Worm (Caenorhabditis elegans): ENCODE data around the gene asah-2.

Gene asah-2

DNA sequence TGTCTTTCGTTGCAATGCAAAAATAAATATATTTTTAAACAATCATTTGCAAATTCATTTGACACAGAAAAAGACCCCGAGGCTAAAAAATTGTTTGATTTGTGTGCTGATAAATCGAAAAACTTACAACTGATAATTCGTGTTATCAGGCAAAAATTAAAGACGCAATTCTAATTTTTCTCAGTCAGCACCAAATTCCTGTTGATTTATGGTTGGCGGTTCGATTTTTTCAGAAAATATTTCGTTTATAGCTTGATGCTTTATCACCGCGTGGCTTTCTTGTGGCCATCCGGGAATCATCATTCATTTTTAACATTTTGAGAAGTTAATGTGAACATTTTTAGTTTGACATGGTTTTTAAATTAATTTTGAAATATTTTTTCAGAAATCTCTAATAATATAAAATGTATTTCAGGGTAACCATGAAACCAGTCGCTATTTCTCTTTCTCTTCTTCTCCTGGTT is at the start of gene asah-2:
TSS of gene asah-2 (plus strand) at position 414 of the 464 bp plus-strand sequence.
- TF ChIP-seq snpc-4 (tag; optimal IDR thresholded peaks at IDR 0.05), result no peak
- TF ChIP-seq nhr-2 (tag; optimal IDR thresholded peaks at IDR 0.05), result no peak
- no peak for TF ChIP-seq lin-32 (GFP tag; optimal IDR thresholded peaks at IDR 0.05)
- no peak for TF ChIP-seq M03D4.4 (tag; optimal IDR thresholded peaks at IDR 0.05)
- no peak for TF ChIP-seq drap-1 (GFP tag; optimal IDR thresholded peaks at IDR 0.05)
- no peak for TF ChIP-seq unc-39 (tag; optimal IDR thresholded peaks at IDR 0.05)
- no peak for TF ChIP-seq pha-4 (tag; optimal IDR thresholded peaks at IDR 0.05)
- TF ChIP-seq blmp-1 (tag; optimal IDR thresholded peaks at IDR 0.05), result no peak
- no peak for TF ChIP-seq ceh-43 (GFP tag; optimal IDR thresholded peaks at IDR 0.05)
- no peak for TF ChIP-seq lin-13 (tag; optimal IDR thresholded peaks at IDR 0.05)
- TF ChIP-seq nhr-12 (tag; optimal IDR thresholded peaks at IDR 0.05), result no peak
- no peak for TF ChIP-seq ham-2 (GFP tag; optimal IDR thresholded peaks at IDR 0.05)
- no peak for TF ChIP-seq cnd-1 (tag; optimal IDR thresholded peaks at IDR 0.05)

- TF ChIP-seq zip-8 (tag; optimal IDR thresholded peaks at IDR 0.05), result no peak
- no peak for TF ChIP-seq unc-120 (tag; optimal IDR thresholded peaks at IDR 0.05; ENCODE audit: poor library complexity, severe bottlenecking)
- no peak for TF ChIP-seq nhr-237 (tag; optimal IDR thresholded peaks at IDR 0.05)
- TF ChIP-seq ces-1 (GFP tag; optimal IDR thresholded peaks at IDR 0.05), result no peak
These were observed 46.3 kb upstream of the asah-2 start for ce11 chrII:10093120-10093519.

DNA sequence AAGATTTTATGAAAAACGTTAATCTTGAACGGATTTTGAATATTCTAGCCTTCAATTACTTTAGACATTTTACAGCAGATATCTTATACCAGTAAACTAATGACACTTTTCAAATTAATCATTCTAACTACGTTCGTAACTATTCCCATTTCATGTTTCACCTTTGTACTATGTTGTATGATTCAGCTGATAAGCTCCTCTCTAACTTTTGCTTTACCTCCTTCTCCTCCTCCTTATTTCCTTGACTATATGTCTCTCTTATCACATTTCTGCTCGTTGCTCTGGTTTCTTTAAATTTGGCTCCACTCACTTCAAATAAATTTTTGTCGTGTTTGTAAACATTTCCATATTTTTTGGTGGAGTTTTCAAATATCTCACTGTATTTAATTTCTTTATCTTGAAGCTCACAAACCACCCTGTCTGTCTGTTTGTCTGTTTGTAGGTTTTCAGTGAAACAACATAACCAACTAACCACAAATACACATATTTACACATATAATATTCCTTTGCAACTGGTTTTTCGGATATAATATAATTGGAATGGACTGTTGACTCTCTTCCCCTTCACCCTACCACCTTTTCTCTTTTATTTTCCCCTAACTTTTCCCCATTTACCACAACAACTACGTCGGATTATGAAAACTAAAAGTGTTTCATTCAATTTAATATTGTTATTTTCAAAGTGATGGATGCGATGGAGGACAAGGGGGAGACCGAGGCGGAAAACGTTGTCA is 45.0 kb upstream of the asah-2 start, which contains the start of gene lact-2:
TSS of gene lact-2 (plus strand) at position 684 of the 734 bp plus-strand sequence.
- TF ChIP-seq zip-8 (tag; optimal IDR thresholded peaks at IDR 0.05), result no peak

ce11 chrII:10095224-10095623 is 44.2 kb upstream of the asah-2 start:
- TF ChIP-seq lin-32 (GFP tag; optimal IDR thresholded peaks at IDR 0.05) (no peak), sptf-1 (tag; optimal IDR thresholded peaks at IDR 0.05) (no peak), ceh-83 (GFP tag; optimal IDR thresholded peaks at IDR 0.05) (no peak), hlh-1 (tag; optimal IDR thresholded peaks at IDR 0.05) (no peak), nhr-76 (tag; optimal IDR thresholded peaks at IDR 0.05) (no peak), sem-2 (GFP tag; optimal IDR thresholded peaks at IDR 0.05) (no peak), ceh-43 (GFP tag; optimal IDR thresholded peaks at IDR 0.05) (no peak), nhr-237 (tag; optimal IDR thresholded peaks at IDR 0.05) (no peak), nhr-28 (tag; optimal IDR thresholded peaks at IDR 0.05) (no peak)

- no peak for TF ChIP-seq flh-1 (GFP tag; optimal IDR thresholded peaks at IDR 0.05)
- no peak for TF ChIP-seq nhr-76 (tag; optimal IDR thresholded peaks at IDR 0.05)
- TF ChIP-seq unc-120 (tag; optimal IDR thresholded peaks at IDR 0.05; ENCODE audit: poor library complexity, severe bottlenecking), result no peak
- no peak for TF ChIP-seq mab-5 (tag; optimal IDR thresholded peaks at IDR 0.05)
- no peak for TF ChIP-seq lsy-2 (tag; optimal IDR thresholded peaks at IDR 0.05)
- TF ChIP-seq sptf-1 (tag; optimal IDR thresholded peaks at IDR 0.05), result no peak
- no peak for TF ChIP-seq nhr-28 (tag; optimal IDR thresholded peaks at IDR 0.05)
These were observed 41.0 kb upstream of the asah-2 start for ce11 chrII:10098428-10098827.

DNA sequence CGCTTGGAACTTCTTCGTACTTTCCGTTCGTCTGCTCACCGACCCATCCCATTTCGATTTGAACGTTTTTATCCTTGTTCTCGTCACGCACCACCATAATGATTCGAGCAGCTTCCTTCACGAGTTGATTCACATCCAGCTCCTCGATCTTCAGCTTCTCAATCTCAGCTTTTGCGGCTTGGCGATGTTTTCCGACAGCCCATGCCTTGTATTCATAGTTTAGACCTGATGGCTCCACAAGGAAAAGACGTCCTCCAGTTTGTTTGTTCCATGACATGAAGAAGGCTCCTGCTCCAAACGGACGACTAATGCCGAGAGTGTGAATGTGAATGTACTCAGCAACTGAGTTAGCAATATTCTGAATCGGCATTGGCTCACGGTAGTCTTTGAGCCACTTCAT is 40.3 kb upstream of the asah-2 start:
- TF ChIP-seq ces-1 (GFP tag; optimal IDR thresholded peaks at IDR 0.05) (no peak), nhr-76 (tag; optimal IDR thresholded peaks at IDR 0.05) (no peak), lsy-2 (tag; optimal IDR thresholded peaks at IDR 0.05) (no peak), snpc-4 (tag; optimal IDR thresholded peaks at IDR 0.05) (no peak), flh-1 (GFP tag; optimal IDR thresholded peaks at IDR 0.05) (no peak), lin-32 (GFP tag; optimal IDR thresholded peaks at IDR 0.05) (no peak), mab-5 (tag; optimal IDR thresholded peaks at IDR 0.05) (no peak), blmp-1 (tag; optimal IDR thresholded peaks at IDR 0.05) (no peak), sem-2 (GFP tag; optimal IDR thresholded peaks at IDR 0.05) (no peak), unc-39 (tag; optimal IDR thresholded peaks at IDR 0.05) (no peak), lin-13 (tag; optimal IDR thresholded peaks at IDR 0.05) (no peak), bed-3 (GFP tag; optimal IDR thresholded peaks at IDR 0.05) (no peak), unc-62 (GFP tag; optimal IDR thresholded peaks at IDR 0.05) (no peak), cnd-1 (tag; optimal IDR thresholded peaks at IDR 0.05) (no peak), unc-120 (tag; optimal IDR thresholded peaks at IDR 0.05; ENCODE audit: poor library complexity, severe bottlenecking) (no peak), pha-4 (tag; optimal IDR thresholded peaks at IDR 0.05) (no peak), hlh-1 (tag; optimal IDR thresholded peaks at IDR 0.05) (no peak)
